Worm (Caenorhabditis elegans) whole organism, L1 larva: ENCODE results near the gene ttll-4.

Experiments used
- ceh-90 ChIP-seq: sonication (generic microtip); optimal IDR thresholded peaks from 2 replicates; lab custom pipeline; 2016; ENCODE audit warnings: missing genetic modification characterization, missing compliant biosample characterization
- elt-2 ChIP-seq: sonication (generic microtip); optimal IDR thresholded peaks from 2 replicates; lab custom pipeline; 2016; ENCODE audit warnings: missing genetic modification characterization, mild to moderate bottlenecking, inconsistent platforms, missing compliant biosample characterization, missing genetic modification reagents
- elt-3 ChIP-seq, 6 experiments: fragments of 150-350 bp in 1 of 6; sonication (generic microtip); optimal IDR thresholded peaks; 2 replicates each; lab custom pipeline; 2017 to 2018; ENCODE audit warnings: missing biosample characterization in 6 of 6, missing genetic modification characterization in 6 of 6, inconsistent platforms in 1 of 6
- lir-3 ChIP-seq: sonication (generic microtip); optimal IDR thresholded peaks from 2 replicates; lab custom pipeline; 2016; ENCODE audit warnings: mild to moderate bottlenecking, missing genetic modification characterization, moderate library complexity, missing compliant biosample characterization; ENCODE audit not compliant: poor library complexity
- nhr-12 ChIP-seq: sonication (generic microtip); optimal IDR thresholded peaks from 2 replicates; lab custom pipeline; 2017; ENCODE audit warnings: missing biosample characterization, missing genetic modification characterization
- nhr-76 ChIP-seq: sonication (generic microtip); optimal IDR thresholded peaks from 2 replicates; lab custom pipeline; 2017; ENCODE audit warnings: missing biosample characterization, missing genetic modification characterization
- snpc-4 ChIP-seq: fragments of 150-350 bp; optimal IDR thresholded peaks from 2 replicates; lab custom pipeline; 2014; ENCODE audit warnings: missing biosample characterization, missing genetic modification characterization
- sox-4 ChIP-seq: sonication (generic microtip); optimal IDR thresholded peaks from 2 replicates; lab custom pipeline; 2016; ENCODE audit warnings: missing genetic modification characterization, missing compliant biosample characterization
- ztf-11 ChIP-seq, 2 experiments: sonication (generic microtip); optimal IDR thresholded peaks; 2 replicates each; lab custom pipeline; 2016 to 2017; ENCODE audit warnings: missing genetic modification characterization in 2 of 2, missing biosample characterization in 1 of 2, missing compliant biosample characterization in 1 of 2

DNA sequence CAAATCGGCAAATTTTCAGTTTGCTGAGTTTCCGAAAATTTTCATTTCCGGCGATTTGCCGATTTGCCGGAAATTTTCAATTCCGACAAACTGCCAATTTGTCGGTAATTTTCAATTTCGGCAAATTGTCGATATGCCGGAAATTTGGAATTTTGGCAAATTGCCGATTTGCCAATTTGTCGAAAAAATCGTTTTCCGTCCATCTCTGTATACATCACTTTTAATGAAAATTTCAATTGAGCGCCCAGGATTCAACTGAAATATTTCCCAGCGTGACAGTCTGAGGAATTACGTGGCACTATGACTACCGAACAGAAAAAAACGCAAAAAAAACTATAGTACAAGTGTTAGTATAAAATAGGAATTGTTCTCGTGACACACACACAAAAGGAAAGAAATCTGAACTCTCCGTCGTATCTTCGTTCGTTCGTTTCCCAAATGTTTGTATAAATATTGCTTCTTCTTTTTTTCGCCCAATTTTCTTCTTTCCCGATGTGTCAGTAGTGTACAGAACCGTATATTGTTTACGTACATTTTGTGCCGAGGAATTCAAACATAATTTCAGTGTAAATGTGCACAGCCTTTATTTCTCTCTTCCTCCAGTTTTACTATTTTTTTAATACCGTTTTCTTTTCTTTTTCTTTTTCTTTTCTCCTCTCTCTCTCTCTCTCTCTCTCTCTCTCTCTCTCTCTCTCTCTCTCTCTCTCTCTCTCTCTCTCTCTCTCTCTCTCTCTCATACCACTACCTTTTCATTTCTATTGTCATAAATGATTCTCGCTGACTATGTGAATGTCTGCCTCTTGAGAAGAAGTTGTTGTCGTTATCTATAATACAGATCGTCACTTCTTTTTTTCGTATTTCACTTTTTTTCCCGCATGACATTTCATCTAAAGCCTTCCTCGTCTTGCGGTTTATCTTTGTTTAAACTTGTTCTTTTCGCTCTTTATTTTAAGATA is 8.8 kb downstream of the ttll-4 start:
- TF ChIP-seq elt-2 (peak; percentile 57), ztf-11 (tag; optimal IDR thresholded peaks at IDR 0.05; lab: Kevin White, UChicago) (no peak), nhr-12 (no peak), snpc-4 (tag; lab: Kevin White, UChicago) (no peak), lir-3 (tag; lab: Kevin White, UChicago) (no peak), elt-3 (tag; optimal IDR thresholded peaks at IDR 0.05; lab: Kevin White, UChicago) (peak in 2 of 6 experiments; percentile 13 to 37), sox-4 (tag; lab: Kevin White, UChicago) (no peak), ceh-90 (tag; lab: Kevin White, UChicago) (no peak), nhr-76 (no peak)
